Worm (Caenorhabditis elegans) whole organism, L4 larva: ENCODE results near the gene arrd-25.

ENCODE experiments used
- ama-1 ChIP-seq: fragments of 150-350 bp; optimal IDR thresholded peaks from 2 replicates; lab custom pipeline; 2014; ENCODE audit warnings: inconsistent platforms, mixed read lengths
- ceh-82 ChIP-seq: sonication (generic microtip); optimal IDR thresholded peaks from 2 replicates; lab custom pipeline; 2017; ENCODE audit warnings: missing biosample characterization, missing genetic modification characterization
- lin-1 ChIP-seq: fragments of 200-800 bp; sonication (Bioruptor generic); IDR thresholded peaks from 2 replicates; pipeline ENCODE4 v1.3.6; 2022; ENCODE audit warnings: missing genetic modification reagents, missing genetic modification characterization, missing compliant biosample characterization
- lin-15B ChIP-seq: fragments of 150-350 bp; sonication (generic microtip); optimal IDR thresholded peaks from 3 replicates; lab custom pipeline; 2014; ENCODE audit warnings: missing biosample characterization, missing genetic modification characterization
- mdl-1 ChIP-seq, 2 experiments: fragments of 150-350 bp in 1 of 2; sonication (generic microtip) in 1 of 2; optimal IDR thresholded peaks; 2 replicates each; lab custom pipeline; 2014 to 2017; ENCODE audit warnings: missing biosample characterization in 2 of 2, missing genetic modification characterization in 2 of 2
- nhr-77 ChIP-seq: fragments of 150-350 bp; optimal IDR thresholded peaks from 2 replicates; lab custom pipeline; 2014; ENCODE audit warnings: missing biosample characterization, missing genetic modification characterization
- sdz-12 ChIP-seq: fragments of 200-800 bp; sonication (Bioruptor generic); optimal IDR thresholded peaks from 2 replicates; lab custom pipeline; 2018; ENCODE audit warnings: mild to moderate bottlenecking, missing genetic modification characterization, missing compliant biosample characterization
- skn-1 ChIP-seq: fragments of 150-350 bp; optimal IDR thresholded peaks from 2 replicates; lab custom pipeline; 2014; ENCODE audit warnings: missing biosample characterization, missing genetic modification characterization
- snpc-4 ChIP-seq: fragments of 150-350 bp; optimal IDR thresholded peaks from 2 replicates; lab custom pipeline; 2014; ENCODE audit warnings: missing biosample characterization, missing genetic modification characterization
- unc-62 ChIP-seq, 3 experiments: fragments of 150-350 bp in 1 of 3; sonication (generic microtip); optimal IDR thresholded peaks in 2 of 3; peaks in 1 of 3; 1 replicate in 1 of 3; 2 replicates in 2 of 3; lab custom pipeline; 2014 to 2017; ENCODE audit warnings: missing biosample characterization in 3 of 3, missing genetic modification characterization in 3 of 3, missing genetic modification reagents in 3 of 3, missing genotype in 1 of 3

DNA sequence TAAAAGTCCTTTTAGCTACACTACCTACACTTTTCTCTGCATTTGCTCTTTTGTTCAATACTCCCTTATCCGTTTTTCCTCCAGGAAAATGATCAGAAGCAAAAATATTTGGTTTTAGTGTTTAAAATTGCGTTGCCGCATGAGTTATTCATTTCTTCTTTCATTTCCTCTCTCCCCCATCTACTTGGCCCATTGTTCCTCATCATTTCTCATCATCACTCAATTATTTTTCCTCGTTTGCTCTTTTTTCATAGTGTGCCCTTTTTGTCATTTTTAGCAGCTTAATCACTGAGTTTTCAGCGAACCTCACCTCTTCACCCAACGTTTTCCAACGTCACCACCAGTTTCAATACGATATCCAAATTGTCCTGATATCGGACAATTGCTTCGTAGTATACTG is 15.6 kb downstream of the arrd-25 start, which contains the start of gene dyc-1:
- TF ChIP-seq lin-1 (GFP tag; lab: Robert Waterston, UW): no peak
- no peak for TF ChIP-seq ama-1 (lab: Kevin White, UChicago)
- TF ChIP-seq unc-62 (GFP tag; optimal IDR thresholded peaks at IDR 0.05 in 1 of 2; lab: Kevin White, UChicago): no peak
- no peak for TF ChIP-seq unc-62 (tag; optimal IDR thresholded peaks at IDR 0.05; lab: Kevin White, UChicago)
- TF ChIP-seq nhr-77 (tag; lab: Kevin White, UChicago): no peak
- TF ChIP-seq snpc-4 (tag; lab: Kevin White, UChicago): no peak
- TF ChIP-seq sdz-12 (GFP tag; lab: Kevin White, UChicago): no peak
- TF ChIP-seq mdl-1 (tag; optimal IDR thresholded peaks at IDR 0.05; lab: Kevin White, UChicago): no peak
- no peak for TF ChIP-seq lin-15B
- TF ChIP-seq ceh-82 (tag; lab: Kevin White, UChicago): no peak
- TF ChIP-seq skn-1 (tag; lab: Kevin White, UChicago): no peak
